Worm (Caenorhabditis elegans) whole organism, late embryonic: ENCODE results near the gene srw-14.

Experiments
- C38D4.7 ChIP-seq: fragments of 200-800 bp; sonication (Bioruptor generic); optimal IDR thresholded peaks from 2 replicates; lab custom pipeline; 2018; ENCODE audit warnings: mild to moderate bottlenecking, missing genetic modification characterization, moderate library complexity, missing compliant biosample characterization
- ahr-1 ChIP-seq: sonication (generic microtip); optimal IDR thresholded peaks from 2 replicates; lab custom pipeline; 2016; ENCODE audit warnings: missing genetic modification characterization, missing compliant biosample characterization
- ama-1 ChIP-seq: fragments of 150-350 bp; optimal IDR thresholded peaks from 2 replicates; lab custom pipeline; 2014
- dve-1 ChIP-seq: sonication (generic microtip); optimal IDR thresholded peaks from 2 replicates; lab custom pipeline; 2017; ENCODE audit warnings: antibody characterized with exemption, mild to moderate bottlenecking, missing genetic modification characterization, missing compliant biosample characterization
- ets-4 ChIP-seq: sonication (generic microtip); optimal IDR thresholded peaks from 2 replicates; lab custom pipeline; 2016; ENCODE audit warnings: missing genetic modification characterization, missing compliant biosample characterization
- fkh-10 ChIP-seq: fragments of 150-350 bp; optimal IDR thresholded peaks from 2 replicates; lab custom pipeline; 2014; ENCODE audit warnings: missing biosample characterization, missing genetic modification reagents, missing genetic modification characterization
- fkh-6 ChIP-seq: sonication (generic microtip); optimal IDR thresholded peaks from 2 replicates; lab custom pipeline; 2016; ENCODE audit warnings: missing genetic modification characterization, missing compliant biosample characterization
- nfya-1 ChIP-seq: sonication (generic microtip); optimal IDR thresholded peaks from 2 replicates; lab custom pipeline; 2017; ENCODE audit warnings: missing genetic modification characterization, mild to moderate bottlenecking, missing compliant biosample characterization, antibody characterized with exemption, moderate library complexity
- nhr-11 ChIP-seq: fragments of 150-350 bp; optimal IDR thresholded peaks from 2 replicates; lab custom pipeline; 2014; ENCODE audit warnings: missing biosample characterization, missing genetic modification characterization
- nhr-232 ChIP-seq: sonication (generic microtip); optimal IDR thresholded peaks from 2 replicates; lab custom pipeline; 2016; ENCODE audit warnings: missing genetic modification characterization, missing compliant biosample characterization
- ref-2 ChIP-seq: sonication (generic microtip); optimal IDR thresholded peaks from 2 replicates; lab custom pipeline; 2016; ENCODE audit warnings: missing genetic modification characterization, missing compliant biosample characterization
- unc-55 ChIP-seq: sonication (generic microtip); optimal IDR thresholded peaks from 2 replicates; lab custom pipeline; 2017; ENCODE audit warnings: missing biosample characterization, missing genetic modification reagents, missing genetic modification characterization

DNA sequence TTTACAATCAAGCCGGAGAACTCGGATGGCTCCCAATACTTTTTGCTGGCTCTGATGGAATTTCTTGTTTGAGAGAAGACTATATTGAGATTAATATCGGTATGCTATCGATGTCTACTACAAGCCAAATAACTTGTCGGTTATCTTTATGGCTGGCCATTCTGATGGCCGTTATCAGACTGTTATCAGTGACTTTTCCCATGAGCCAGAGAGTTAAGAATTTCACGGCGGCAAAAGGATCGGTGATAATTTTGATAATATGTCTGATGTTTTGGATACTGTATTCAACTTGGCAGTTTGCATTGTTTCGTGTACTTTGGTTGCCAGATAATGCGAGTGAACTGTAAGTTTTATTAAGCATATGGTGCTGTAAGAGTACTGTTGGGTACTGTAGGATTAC, 456 bp downstream of the srw-14 start:
- TF ChIP-seq fkh-6 (no peak), fkh-10 (GFP tag; lab: Kevin White, UChicago) (no peak), nhr-11 (tag; lab: Kevin White, UChicago) (no peak), ets-4 (tag; lab: Kevin White, UChicago) (no peak), unc-55 (GFP tag; lab: Kevin White, UChicago) (no peak), C38D4.7 (GFP tag; lab: Kevin White, UChicago) (no peak), ama-1 (lab: Kevin White, UChicago) (no peak), ahr-1 (tag; lab: Kevin White, UChicago) (no peak), dve-1 (tag; lab: Kevin White, UChicago) (no peak), ref-2 (tag; lab: Kevin White, UChicago) (no peak), nfya-1 (no peak), nhr-232 (tag; lab: Kevin White, UChicago) (no peak)
